Fruit fly (Drosophila melanogaster) whole organism, adult: ENCODE data around the gene CG34132.

Experiments used
- CG11617 ChIP-seq: fragments of 200-800 bp; sonication (Bioruptor generic); optimal IDR thresholded peaks from 2 replicates; lab custom pipeline; 2017; ENCODE audit warnings: mild to moderate bottlenecking, missing biosample characterization, missing genetic modification reagents, missing genetic modification characterization
- CG12768 ChIP-seq: fragments of 200-800 bp; sonication (Bioruptor generic); optimal IDR thresholded peaks from 2 replicates; lab custom pipeline; 2017; ENCODE audit warnings: missing biosample characterization, missing genetic modification characterization, mild to moderate bottlenecking, moderate library complexity, missing genetic modification reagents
- CG14711 ChIP-seq: fragments of 200-800 bp; sonication (Bioruptor generic); optimal IDR thresholded peaks from 2 replicates; lab custom pipeline; 2018; ENCODE audit warnings: missing biosample characterization, mild to moderate bottlenecking, missing genetic modification characterization, moderate library complexity
- CG1620 ChIP-seq: fragments of 200-800 bp; sonication (Bioruptor generic); optimal IDR thresholded peaks from 2 replicates; lab custom pipeline; 2016; ENCODE audit warnings: missing biosample characterization, missing genetic modification characterization
- CG33017 ChIP-seq: fragments of 200-800 bp; sonication (Bioruptor generic); optimal IDR thresholded peaks from 2 replicates; lab custom pipeline; 2018; ENCODE audit warnings: missing biosample characterization, mild to moderate bottlenecking, missing genetic modification characterization, moderate library complexity
- CG5204 ChIP-seq: fragments of 200-800 bp; sonication (Bioruptor generic); optimal IDR thresholded peaks from 2 replicates; lab custom pipeline; 2016; ENCODE audit warnings: missing biosample characterization, missing genetic modification characterization
- CG7045 ChIP-seq: fragments of 200-800 bp; sonication (Bioruptor generic); optimal IDR thresholded peaks from 2 replicates; lab custom pipeline; 2017; ENCODE audit warnings: missing biosample characterization, mild to moderate bottlenecking, missing genetic modification characterization
- CG7101 ChIP-seq: fragments of 200-800 bp; sonication (Bioruptor generic); optimal IDR thresholded peaks from 2 replicates; lab custom pipeline; 2018; ENCODE audit warnings: missing biosample characterization, mild to moderate bottlenecking, missing genetic modification characterization, moderate library complexity
- Clk ChIP-seq: fragments of 200-800 bp; sonication (Bioruptor generic); optimal IDR thresholded peaks from 2 replicates; lab custom pipeline; 2017; ENCODE audit warnings: missing biosample characterization, missing genetic modification characterization
- Crg-1 ChIP-seq: fragments of 200-800 bp; sonication (Bioruptor generic); optimal IDR thresholded peaks from 2 replicates; lab custom pipeline; 2016; ENCODE audit warnings: missing biosample characterization, missing genetic modification characterization
- Hr96 ChIP-seq: fragments of 200-800 bp; sonication (Bioruptor generic); optimal IDR thresholded peaks from 2 replicates; lab custom pipeline; 2016; ENCODE audit warnings: missing biosample characterization, missing genetic modification characterization
- Mnt ChIP-seq: fragments of 200-800 bp; sonication (Bioruptor generic); optimal IDR thresholded peaks from 2 replicates; lab custom pipeline; 2016; ENCODE audit warnings: missing biosample characterization, mild to moderate bottlenecking, missing genetic modification characterization
- bab1 ChIP-seq: fragments of 200-800 bp; sonication (Bioruptor generic); optimal IDR thresholded peaks from 3 replicates; lab custom pipeline; 2019; ENCODE audit warnings: missing biosample characterization, mild to moderate bottlenecking, missing genetic modification characterization, moderate library complexity
- cic ChIP-seq: fragments of 200-800 bp; sonication (Bioruptor generic); optimal IDR thresholded peaks from 2 replicates; lab custom pipeline; 2017; ENCODE audit warnings: missing biosample characterization, mild to moderate bottlenecking, missing genetic modification characterization, moderate library complexity
- cnc ChIP-seq, 2 experiments: fragments of >200 bp; optimal IDR thresholded peaks; 2 replicates each; lab custom pipeline; 2017
- kay ChIP-seq: fragments of 200-800 bp; sonication (Bioruptor generic); peaks from one replicate; lab custom pipeline; 2016; ENCODE audit warnings: missing biosample characterization, missing genetic modification characterization, borderline replicate concordance
- ovo ChIP-seq: fragments of 200-800 bp; sonication (Bioruptor generic); optimal IDR thresholded peaks from 2 replicates; lab custom pipeline; 2016; ENCODE audit warnings: missing biosample characterization, missing genetic modification characterization
- pad ChIP-seq: fragments of 200-800 bp; sonication (Bioruptor generic); optimal IDR thresholded peaks from 3 replicates; lab custom pipeline; 2017; ENCODE audit warnings: missing biosample characterization, missing genetic modification characterization, mild to moderate bottlenecking, moderate library complexity, missing genetic modification reagents
- tj ChIP-seq: fragments of 200-800 bp; sonication (Bioruptor generic); optimal IDR thresholded peaks from 3 replicates; lab custom pipeline; 2017; ENCODE audit warnings: missing biosample characterization, mild to moderate bottlenecking, missing genetic modification characterization, moderate library complexity
- toe ChIP-seq: fragments of 200-800 bp; sonication (Bioruptor generic); optimal IDR thresholded peaks from 2 replicates; lab custom pipeline; 2016; ENCODE audit warnings: missing biosample characterization, missing genetic modification characterization

Gene CG34132

dm6 chr2L:7899108-7899507 is 13.8 kb downstream of the CG34132 start:
- no peak for TF ChIP-seq CG33017
- TF ChIP-seq CG7101 (tag; lab: Kevin White, UChicago), result no peak

- TF ChIP-seq Hr96 (no peak), kay (GFP tag; lab: Kevin White, UChicago) (peak; percentile 42), ovo (GFP tag; lab: Kevin White, UChicago) (no peak)
Measured at dm6 chr2L:7899949-7900348, 14.6 kb downstream of the CG34132 start.

- no peak for TF ChIP-seq toe (GFP tag; lab: Kevin White, UChicago)
Measured at dm6 chr2L:7901833-7902232, 16.5 kb downstream of the CG34132 start.

- no peak for TF ChIP-seq CG14711
- TF ChIP-seq toe (GFP tag; lab: Kevin White, UChicago), result no peak
- no peak for TF ChIP-seq CG12768
- TF ChIP-seq CG7101 (tag; lab: Kevin White, UChicago), result no peak
- no peak for TF ChIP-seq bab1 (GFP tag; lab: Kevin White, UChicago)
- TF ChIP-seq Hr96, result no peak
- no peak for TF ChIP-seq CG1620 (GFP tag; lab: Kevin White, UChicago)
- TF ChIP-seq Mnt (GFP tag; lab: Kevin White, UChicago), result no peak
- no peak for TF ChIP-seq Crg-1 (GFP tag; lab: Kevin White, UChicago)
- no peak for TF ChIP-seq pad (GFP tag; lab: Kevin White, UChicago)
Measured at dm6 chr2L:7909327-7909804, 24.1 kb downstream of the CG34132 start.

dm6 chr2L:7909854-7910253 is 24.6 kb downstream of the CG34132 start:
- no peak for TF ChIP-seq CG5204
- TF ChIP-seq bab1 (GFP tag; lab: Kevin White, UChicago), result no peak
- TF ChIP-seq CG14711, result no peak
- TF ChIP-seq CG1620 (GFP tag; lab: Kevin White, UChicago), result no peak
- no peak for TF ChIP-seq tj
- TF ChIP-seq cnc (optimal IDR thresholded peaks at IDR 0.05; lab: Kevin White, UChicago), result no peak
- TF ChIP-seq CG11617 (GFP tag; lab: Kevin White, UChicago), result no peak
- TF ChIP-seq CG12768, result no peak
- no peak for TF ChIP-seq Mnt (GFP tag; lab: Kevin White, UChicago)
- no peak for TF ChIP-seq CG7101 (tag; lab: Kevin White, UChicago)
- no peak for TF ChIP-seq Clk (GFP tag; lab: Kevin White, UChicago)
- TF ChIP-seq CG33017, result no peak
- no peak for TF ChIP-seq pad (GFP tag; lab: Kevin White, UChicago)
- no peak for TF ChIP-seq CG7045
- TF ChIP-seq kay (GFP tag; lab: Kevin White, UChicago), result no peak
- no peak for TF ChIP-seq cic (GFP tag; lab: Kevin White, UChicago)
- no peak for TF ChIP-seq Crg-1 (GFP tag; lab: Kevin White, UChicago)

- TF ChIP-seq tj (no peak), Clk (GFP tag; lab: Kevin White, UChicago) (no peak), CG5204 (no peak), bab1 (GFP tag; lab: Kevin White, UChicago) (no peak)
Measured at dm6 chr2L:7911209-7911859, 26.0 kb downstream of the CG34132 start.

- TF ChIP-seq Clk (GFP tag; lab: Kevin White, UChicago), result no peak
- no peak for TF ChIP-seq Hr96
- no peak for TF ChIP-seq CG12768
- no peak for TF ChIP-seq CG5204
- no peak for TF ChIP-seq Crg-1 (GFP tag; lab: Kevin White, UChicago)
- no peak for TF ChIP-seq cic (GFP tag; lab: Kevin White, UChicago)
- TF ChIP-seq cnc (optimal IDR thresholded peaks at IDR 0.05; lab: Kevin White, UChicago), result no peak
- TF ChIP-seq CG7101 (tag; lab: Kevin White, UChicago), result no peak
- TF ChIP-seq ovo (GFP tag; lab: Kevin White, UChicago), result no peak
- TF ChIP-seq CG33017, result no peak
- TF ChIP-seq CG11617 (GFP tag; lab: Kevin White, UChicago), result no peak
- TF ChIP-seq Mnt (GFP tag; lab: Kevin White, UChicago), result no peak
- TF ChIP-seq CG14711, result no peak
- TF ChIP-seq pad (GFP tag; lab: Kevin White, UChicago), result no peak
- no peak for TF ChIP-seq bab1 (GFP tag; lab: Kevin White, UChicago)
Measured at dm6 chr2L:7912878-7913277, 27.6 kb downstream of the CG34132 start.

- TF ChIP-seq CG33017, result no peak
- TF ChIP-seq pad (GFP tag; lab: Kevin White, UChicago), result no peak
- no peak for TF ChIP-seq CG5204
- no peak for TF ChIP-seq CG7101 (tag; lab: Kevin White, UChicago)
- no peak for TF ChIP-seq toe (GFP tag; lab: Kevin White, UChicago)
- TF ChIP-seq cnc (optimal IDR thresholded peaks at IDR 0.05; lab: Kevin White, UChicago), result no peak
Measured at dm6 chr2L:7914948-7915549, 29.7 kb downstream of the CG34132 start.
